Worm (Caenorhabditis elegans) whole organism, L2 larva: ENCODE measurements around the gene F54B11.8.

ENCODE experiments used
- Y55F3AM.14 ChIP-seq: fragments of 200-800 bp; sonication (Bioruptor generic); optimal IDR thresholded peaks from 2 replicates; lab custom pipeline; 2018; ENCODE audit warnings: mild to moderate bottlenecking, missing genetic modification characterization, missing compliant biosample characterization
- alr-1 ChIP-seq: fragments of 150-350 bp; optimal IDR thresholded peaks from 2 replicates; lab custom pipeline; 2014; ENCODE audit warnings: missing biosample characterization, missing genetic modification characterization
- dmd-4 ChIP-seq: sonication (generic microtip); optimal IDR thresholded peaks from 2 replicates; lab custom pipeline; 2017; ENCODE audit warnings: missing biosample characterization, missing genetic modification characterization
- elt-3 ChIP-seq: sonication (generic microtip); optimal IDR thresholded peaks from 2 replicates; lab custom pipeline; 2017; ENCODE audit warnings: missing biosample characterization, missing genetic modification characterization
- mdl-1 ChIP-seq, 2 experiments: fragments of 150-350 bp in 1 of 2; sonication (generic microtip) in 1 of 2; optimal IDR thresholded peaks; 2 replicates each; lab custom pipeline; 2017; ENCODE audit warnings: missing biosample characterization in 2 of 2, missing genetic modification characterization in 2 of 2
- nhr-12 ChIP-seq: fragments of 150-350 bp; optimal IDR thresholded peaks from 2 replicates; lab custom pipeline; 2014; ENCODE audit warnings: missing biosample characterization, missing genetic modification characterization
- nhr-23 ChIP-seq: fragments of 150-350 bp; optimal IDR thresholded peaks from 2 replicates; lab custom pipeline; 2014; ENCODE audit warnings: missing biosample characterization, missing genetic modification reagents, missing genetic modification characterization
- snpc-4 ChIP-seq: fragments of 150-350 bp; optimal IDR thresholded peaks from 2 replicates; lab custom pipeline; 2014; ENCODE audit warnings: missing biosample characterization, missing genetic modification characterization

DNA sequence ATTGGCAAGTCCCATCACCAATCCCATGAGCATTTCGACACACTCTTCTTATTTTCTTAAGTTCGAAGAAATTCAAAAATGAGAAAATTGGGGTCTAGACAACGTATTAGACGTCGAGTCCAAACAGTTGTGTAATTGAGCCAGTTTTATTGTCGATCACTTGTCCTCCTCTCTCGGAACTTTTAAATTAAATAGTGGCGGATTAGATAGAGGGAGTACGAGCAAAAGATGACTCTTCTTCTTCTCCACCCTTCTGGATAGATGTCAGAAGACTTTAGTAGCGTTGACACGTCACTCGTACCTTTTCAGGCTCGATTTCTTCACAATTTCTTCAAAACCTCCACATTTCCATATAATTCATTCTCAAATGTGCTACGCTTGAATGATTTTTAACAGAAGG lies 11.5 kb upstream of the F54B11.8 start:
- no peak for TF ChIP-seq dmd-4
- TF ChIP-seq alr-1 (tag; lab: Kevin White, UChicago) = no peak
- no peak for TF ChIP-seq nhr-23 (tag; lab: Kevin White, UChicago)
- TF ChIP-seq mdl-1 (tag; optimal IDR thresholded peaks at IDR 0.05; lab: Kevin White, UChicago) = no peak
- no peak for TF ChIP-seq Y55F3AM.14 (GFP tag; lab: Kevin White, UChicago)
- no peak for TF ChIP-seq snpc-4
- no peak for TF ChIP-seq elt-3
- no peak for TF ChIP-seq nhr-12 (tag; lab: Kevin White, UChicago)
